Worm (Caenorhabditis elegans) whole organism, L4 larva: Measurements from ENCODE around the gene sru-27.
A peak's percentile ranks its signal among the peaks of the same experiment; 100 is the strongest.

Experiments
- D1046.2 ChIP-seq: fragments of 200-800 bp; sonication (Bioruptor generic); IDR thresholded peaks from 2 replicates; pipeline ENCODE4 v1.3.6; 2022; ENCODE audit warnings: missing genetic modification characterization, missing compliant biosample characterization
- F10B5.3 ChIP-seq: sonication (generic microtip); optimal IDR thresholded peaks from 2 replicates; lab custom pipeline; 2016; ENCODE audit warnings: mild to moderate bottlenecking, missing genetic modification characterization, missing compliant biosample characterization
- F44E2.7 ChIP-seq: fragments of 200-800 bp; sonication (Bioruptor generic); IDR thresholded peaks from 2 replicates; pipeline ENCODE4 v2.1.2; 2022; ENCODE audit warnings: missing genetic modification characterization, missing compliant biosample characterization
- R02D3.7 ChIP-seq: fragments of 150-350 bp; sonication (generic microtip); optimal IDR thresholded peaks from 3 replicates; lab custom pipeline; 2014; ENCODE audit warnings: missing biosample characterization, missing genetic modification characterization
- T26A8.4 ChIP-seq: fragments of 200-800 bp; sonication (Bioruptor generic); IDR thresholded peaks from 2 replicates; pipeline ENCODE4 v1.3.6; 2022; ENCODE audit warnings: missing genetic modification characterization, missing compliant biosample characterization
- Y48G9A.11 ChIP-seq: fragments of 200-800 bp; sonication (Bioruptor generic); IDR thresholded peaks from 2 replicates; pipeline ENCODE4 v1.3.6; 2022; ENCODE audit warnings: missing genetic modification reagents, missing genetic modification characterization, missing compliant biosample characterization
- Y5F2A.4 ChIP-seq: fragments of 200-800 bp; sonication (Bioruptor generic); optimal IDR thresholded peaks from 2 replicates; lab custom pipeline; 2018; ENCODE audit warnings: mild to moderate bottlenecking, missing genetic modification characterization, missing compliant biosample characterization
- ZK546.5 ChIP-seq, 2 experiments: sonication (generic microtip); optimal IDR thresholded peaks; 2 replicates each; lab custom pipeline; 2017; ENCODE audit warnings: missing biosample characterization in 2 of 2, missing genetic modification characterization in 2 of 2
- ama-1 ChIP-seq: fragments of 150-350 bp; optimal IDR thresholded peaks from 2 replicates; lab custom pipeline; 2014; ENCODE audit warnings: inconsistent platforms, mixed read lengths
- arid-1 ChIP-seq: fragments of 200-800 bp; sonication (Bioruptor generic); conservative IDR thresholded peaks from 2 replicates; pipeline ENCODE4 v1.3.6; 2022; ENCODE audit warnings: missing genetic modification reagents, missing genetic modification characterization, missing compliant biosample characterization
- attf-4 ChIP-seq: sonication (generic microtip); optimal IDR thresholded peaks from 3 replicates; lab custom pipeline; 2017; ENCODE audit warnings: missing biosample characterization, missing genetic modification characterization
- ceh-20 ChIP-seq: fragments of 200-800 bp; sonication (Bioruptor generic); IDR thresholded peaks from 2 replicates; pipeline ENCODE4 v1.3.6; 2022; ENCODE audit warnings: missing genetic modification reagents, missing genetic modification characterization, missing compliant biosample characterization
- ceh-28 ChIP-seq: fragments of 150-350 bp; optimal IDR thresholded peaks from 2 replicates; lab custom pipeline; 2014; ENCODE audit warnings: missing biosample characterization, missing genetic modification reagents, missing genetic modification characterization
- ceh-44 ChIP-seq: fragments of 200-800 bp; sonication (Bioruptor generic); IDR thresholded peaks from 2 replicates; pipeline ENCODE4 v1.3.6; 2022; ENCODE audit warnings: missing genetic modification reagents, missing genetic modification characterization, missing compliant biosample characterization
- ceh-62 ChIP-seq: sonication (generic microtip); optimal IDR thresholded peaks from 2 replicates; lab custom pipeline; 2017; ENCODE audit warnings: missing biosample characterization, missing genetic modification characterization
- dmd-6 ChIP-seq: fragments of 200-800 bp; sonication (Bioruptor generic); IDR thresholded peaks from 2 replicates; pipeline ENCODE4 v1.3.6; 2022; ENCODE audit warnings: missing genetic modification reagents, missing genetic modification characterization, missing compliant biosample characterization
- dmd-9 ChIP-seq: fragments of 200-800 bp; sonication (Bioruptor generic); IDR thresholded peaks from 2 replicates; pipeline ENCODE4 v1.3.6; 2022; ENCODE audit warnings: missing genetic modification reagents, missing genetic modification characterization, missing compliant biosample characterization
- duxl-1 ChIP-seq: sonication (generic microtip); optimal IDR thresholded peaks from 2 replicates; lab custom pipeline; 2016; ENCODE audit warnings: mild to moderate bottlenecking, missing genetic modification characterization, moderate library complexity, missing compliant biosample characterization; ENCODE audit not compliant: poor library complexity
- dve-1 ChIP-seq: sonication (generic microtip); optimal IDR thresholded peaks from 2 replicates; lab custom pipeline; 2017; ENCODE audit warnings: antibody characterized with exemption, mild to moderate bottlenecking, missing genetic modification characterization, missing compliant biosample characterization; ENCODE audit not compliant: insufficient read depth
- fos-1 ChIP-seq: fragments of 150-350 bp; optimal IDR thresholded peaks from 2 replicates; lab custom pipeline; 2014; ENCODE audit warnings: missing biosample characterization, missing genetic modification characterization
- hif-1 ChIP-seq, 2 experiments: sonication (generic microtip); optimal IDR thresholded peaks; 2 replicates each; lab custom pipeline; 2016 to 2017; ENCODE audit warnings: missing compliant biosample characterization in 2 of 2, missing genetic modification characterization in 2 of 2, missing genetic modification reagents in 2 of 2, missing genotype in 2 of 2, mild to moderate bottlenecking in 1 of 2
- hmg-1.1 ChIP-seq: fragments of 200-800 bp; sonication (Bioruptor generic); IDR thresholded peaks from 2 replicates; pipeline ENCODE4 v1.3.6; 2022; ENCODE audit warnings: missing genetic modification reagents, missing genetic modification characterization, missing compliant biosample characterization
- lim-7 ChIP-seq: fragments of 200-800 bp; sonication (Bioruptor generic); IDR thresholded peaks from 2 replicates; pipeline ENCODE4 v1.3.6; 2022; ENCODE audit warnings: missing genetic modification characterization, missing compliant biosample characterization
- lin-39 ChIP-seq: fragments of 150-350 bp; optimal IDR thresholded peaks from 2 replicates; lab custom pipeline; 2014; ENCODE audit warnings: missing biosample characterization, missing genetic modification reagents, missing genetic modification characterization
- lir-3 ChIP-seq: sonication (generic microtip); optimal IDR thresholded peaks from 2 replicates; lab custom pipeline; 2016; ENCODE audit warnings: mild to moderate bottlenecking, missing genetic modification characterization, missing compliant biosample characterization
- lsy-2 ChIP-seq, 2 experiments: fragments of 150-350 bp in 1 of 2; sonication (generic microtip) in 1 of 2; optimal IDR thresholded peaks; 2 replicates each; lab custom pipeline; 2014 to 2017; ENCODE audit warnings: missing biosample characterization in 2 of 2, missing genetic modification characterization in 2 of 2
- madf-9 ChIP-seq: fragments of 200-800 bp; sonication (Bioruptor generic); conservative IDR thresholded peaks from 2 replicates; pipeline ENCODE4 v1.3.6; 2022; ENCODE audit warnings: missing genetic modification reagents, missing genetic modification characterization, missing compliant biosample characterization
- mxl-2 ChIP-seq: fragments of 200-800 bp; sonication (Bioruptor generic); conservative IDR thresholded peaks from 2 replicates; pipeline ENCODE4 v1.3.6; 2022; ENCODE audit warnings: missing genetic modification reagents, missing genetic modification characterization, missing compliant biosample characterization
- nhr-10 ChIP-seq: fragments of 150-350 bp; optimal IDR thresholded peaks from 2 replicates; lab custom pipeline; 2014; ENCODE audit warnings: missing biosample characterization, missing genetic modification characterization
- nhr-111 ChIP-seq: fragments of 200-800 bp; sonication (Bioruptor generic); optimal IDR thresholded peaks from 2 replicates; lab custom pipeline; 2018; ENCODE audit warnings: mild to moderate bottlenecking, missing genetic modification characterization, missing compliant biosample characterization
- nhr-48 ChIP-seq: sonication (generic microtip); optimal IDR thresholded peaks from 2 replicates; lab custom pipeline; 2016; ENCODE audit warnings: mild to moderate bottlenecking, missing genetic modification characterization, missing compliant biosample characterization
- nhr-76 ChIP-seq: fragments of 150-350 bp; optimal IDR thresholded peaks from 2 replicates; lab custom pipeline; 2014; ENCODE audit warnings: missing biosample characterization, missing genetic modification characterization
- pha-4 ChIP-seq, 2 experiments: fragments of 150-350 bp in 1 of 2; fragments of 200-800 bp in 1 of 2; sonication (Bioruptor generic) in 1 of 2; IDR thresholded peaks in 1 of 2; optimal IDR thresholded peaks in 1 of 2; 2 replicates each; pipeline versions ENCODE4 v1.3.6 to Lab custom; 2014 to 2022; ENCODE audit warnings: missing genetic modification characterization in 2 of 2, missing genetic modification reagents in 2 of 2, missing biosample characterization in 1 of 2, missing compliant biosample characterization in 1 of 2
- php-3 ChIP-seq: fragments of 200-800 bp; sonication (Bioruptor generic); IDR thresholded peaks from 2 replicates; pipeline ENCODE4 v1.3.6; 2022; ENCODE audit warnings: missing genetic modification reagents, missing genetic modification characterization, missing compliant biosample characterization
- saeg-2 ChIP-seq: fragments of 200-800 bp; sonication (Bioruptor generic); IDR thresholded peaks from 2 replicates; pipeline ENCODE4 v1.3.6; 2022; ENCODE audit warnings: missing genetic modification reagents, missing genetic modification characterization, missing compliant biosample characterization
- sdz-12 ChIP-seq: fragments of 200-800 bp; sonication (Bioruptor generic); optimal IDR thresholded peaks from 2 replicates; lab custom pipeline; 2018; ENCODE audit warnings: mild to moderate bottlenecking, missing genetic modification characterization, missing compliant biosample characterization
- set-16 ChIP-seq: fragments of 200-800 bp; sonication (Bioruptor generic); IDR thresholded peaks from 2 replicates; pipeline ENCODE4 v1.3.6; 2022; ENCODE audit warnings: missing genetic modification reagents, missing genetic modification characterization, missing compliant biosample characterization
- snpc-4 ChIP-seq: fragments of 150-350 bp; optimal IDR thresholded peaks from 2 replicates; lab custom pipeline; 2014; ENCODE audit warnings: missing biosample characterization, missing genetic modification characterization
- tag-97 ChIP-seq: fragments of 200-800 bp; sonication (Bioruptor generic); IDR thresholded peaks from 2 replicates; pipeline ENCODE4 v1.3.6; 2022; ENCODE audit warnings: missing genetic modification characterization, missing compliant biosample characterization
- tra-1 ChIP-seq: fragments of 200-800 bp; sonication (Bioruptor generic); IDR thresholded peaks from 2 replicates; pipeline ENCODE4 v1.3.6; 2022; ENCODE audit warnings: missing genetic modification reagents, missing genetic modification characterization, missing compliant biosample characterization
- unc-39 ChIP-seq: sonication (generic microtip); optimal IDR thresholded peaks from 2 replicates; lab custom pipeline; 2017; ENCODE audit warnings: missing biosample characterization, missing genetic modification characterization
- unc-62 ChIP-seq, 3 experiments: fragments of 150-350 bp in 1 of 3; sonication (generic microtip); optimal IDR thresholded peaks in 2 of 3; peaks in 1 of 3; 1 replicate in 1 of 3; 2 replicates in 2 of 3; lab custom pipeline; 2014 to 2017; ENCODE audit warnings: missing biosample characterization in 3 of 3, missing genetic modification characterization in 3 of 3, missing genetic modification reagents in 3 of 3, missing genotype in 1 of 3
- zfp-3 ChIP-seq: fragments of 200-800 bp; sonication (Bioruptor generic); conservative IDR thresholded peaks from 2 replicates; pipeline ENCODE4 v1.3.6; 2022; ENCODE audit warnings: missing genetic modification reagents, missing genetic modification characterization, missing compliant biosample characterization
- ztf-7 ChIP-seq: fragments of 150-350 bp; optimal IDR thresholded peaks from 2 replicates; lab custom pipeline; 2014; ENCODE audit warnings: missing biosample characterization, missing genetic modification characterization

The sru-27 gene

ce11 chrV:1522485-1522884 is 23.2 kb downstream of the sru-27 start, which contains the start of gene str-243:
Gene str-243, plus strand, starts transcription at chrV:1522785.
- TF ChIP-seq F10B5.3 (tag; lab: Kevin White, UChicago) (no peak), ceh-20 (GFP tag; lab: Robert Waterston, UW) (no peak), ceh-44 (GFP tag; lab: Robert Waterston, UW) (no peak), pha-4 (GFP tag; IDR thresholded peaks at IDR 0.05; lab: Robert Waterston, UW) (no peak), pha-4 (tag; optimal IDR thresholded peaks at IDR 0.05; lab: Kevin White, UChicago) (no peak), tag-97 (GFP tag; lab: Robert Waterston, UW) (no peak), tra-1 (GFP tag; lab: Robert Waterston, UW) (no peak), ztf-7 (no peak), F44E2.7 (no peak), nhr-10 (no peak), Y5F2A.4 (GFP tag; lab: Kevin White, UChicago) (no peak), unc-39 (tag; lab: Kevin White, UChicago) (no peak)
- TF ChIP-seq, all 104 proteins: peak for 0

ce11 chrV:1527985-1528384 is 28.7 kb downstream of the sru-27 start, which contains the start of gene str-236:
Gene str-236, minus strand, starts transcription at chrV:1528085.
- TF ChIP-seq mxl-2 (GFP tag; lab: Robert Waterston, UW): no peak
- no peak for TF ChIP-seq dmd-9 (GFP tag; lab: Robert Waterston, UW)
- no peak for TF ChIP-seq set-16 (GFP tag; lab: Robert Waterston, UW)
- TF ChIP-seq ceh-28 (tag; lab: Kevin White, UChicago): no peak

ce11 chrV:1531159-1531558 is 31.9 kb downstream of the sru-27 start, which contains the start of gene K02H11.4:
Gene K02H11.4, minus strand, starts transcription at chrV:1531259.
- TF ChIP-seq ceh-28 (tag; lab: Kevin White, UChicago): no peak
- no peak for TF ChIP-seq zfp-3 (GFP tag; lab: Robert Waterston, UW)
- no peak for TF ChIP-seq lir-3 (tag; lab: Kevin White, UChicago)
- TF ChIP-seq T26A8.4: no peak
- no peak for TF ChIP-seq tra-1 (GFP tag; lab: Robert Waterston, UW)
- no peak for TF ChIP-seq lim-7 (GFP tag; lab: Robert Waterston, UW)
- no peak for TF ChIP-seq lin-39 (tag; lab: Kevin White, UChicago)
- no peak for TF ChIP-seq sdz-12
- no peak for TF ChIP-seq ceh-62 (tag; lab: Kevin White, UChicago)
- no peak for TF ChIP-seq D1046.2 (GFP tag; lab: Robert Waterston, UW)
- no peak for TF ChIP-seq arid-1
- no peak for TF ChIP-seq duxl-1 (tag; lab: Kevin White, UChicago)
- TF ChIP-seq hmg-1.1: no peak
- TF ChIP-seq madf-9 (GFP tag; lab: Robert Waterston, UW): no peak

- TF ChIP-seq dve-1 (tag; lab: Kevin White, UChicago) (no peak), unc-62 (GFP tag; optimal IDR thresholded peaks at IDR 0.05 in 1 of 2; lab: Kevin White, UChicago) (peak in 1 of 2 experiments; percentile 93), unc-62 (tag; optimal IDR thresholded peaks at IDR 0.05; lab: Kevin White, UChicago) (no peak), saeg-2 (GFP tag; lab: Robert Waterston, UW) (no peak), lir-3 (tag; lab: Kevin White, UChicago) (no peak), ama-1 (lab: Kevin White, UChicago) (no peak), nhr-76 (tag; lab: Kevin White, UChicago) (no peak)
Observed at ce11 chrV:1532455-1532854, 33.2 kb downstream of the sru-27 start.

- TF ChIP-seq nhr-48 (tag; lab: Kevin White, UChicago) (no peak), php-3 (GFP tag; lab: Robert Waterston, UW) (no peak), R02D3.7 (tag; lab: Kevin White, UChicago) (no peak), attf-4 (tag; lab: Kevin White, UChicago) (no peak), Y48G9A.11 (no peak), F10B5.3 (tag; lab: Kevin White, UChicago) (no peak), lsy-2 (tag; optimal IDR thresholded peaks at IDR 0.05; lab: Kevin White, UChicago) (no peak), nhr-111 (no peak), ZK546.5 (tag; optimal IDR thresholded peaks at IDR 0.05; lab: Kevin White, UChicago) (no peak), dmd-6 (GFP tag; lab: Robert Waterston, UW) (no peak), tag-97 (GFP tag; lab: Robert Waterston, UW) (no peak), hif-1 (tag; optimal IDR thresholded peaks at IDR 0.05; lab: Kevin White, UChicago) (no peak), fos-1 (tag; lab: Kevin White, UChicago) (no peak), saeg-2 (GFP tag; lab: Robert Waterston, UW) (no peak), snpc-4 (tag; lab: Kevin White, UChicago) (no peak)
Observed at ce11 chrV:1534315-1534714, 35.1 kb downstream of the sru-27 start, which contains the start of gene trx-5. Gene trx-5, minus strand, starts transcription at chrV:1534415.
